Fruit fly (Drosophila melanogaster): ENCODE measurements around the gene CG13931.
A peak's percentile ranks its signal among the peaks of the same experiment; 100 is the strongest.

Gene CG13931

dm6 chr3L:1729380-1730159 is 27.4 kb upstream of the CG13931 start:
- TF ChIP-seq CG6854 (GFP tag; optimal IDR thresholded peaks at IDR 0.05) (peak; percentile 34), spab (GFP tag; optimal IDR thresholded peaks at IDR 0.05) (no peak)

DNA sequence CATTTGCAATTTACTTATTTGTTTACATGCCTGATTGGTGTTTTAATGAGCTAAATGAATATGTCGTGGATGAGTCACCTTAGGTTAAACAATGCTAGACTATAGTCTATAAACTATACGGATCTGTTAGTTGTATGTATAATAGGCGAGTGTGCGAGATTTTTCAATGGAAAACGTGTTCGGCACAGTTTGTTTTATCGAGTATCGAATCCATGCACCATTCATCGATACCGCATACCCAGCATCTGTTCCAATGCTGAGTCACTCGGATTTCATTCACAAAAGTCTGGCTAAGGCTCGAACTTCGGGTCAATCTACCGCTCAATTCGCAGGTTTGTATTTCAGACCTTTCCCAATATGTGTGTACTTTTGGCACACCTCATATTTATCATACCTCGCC is 25.2 kb upstream of the CG13931 start:
- no peak for TF ChIP-seq CG31627 (GFP tag; optimal IDR thresholded peaks at IDR 0.05)
- TF ChIP-seq CG3919 (GFP tag; optimal IDR thresholded peaks at IDR 0.05) = no peak
- no peak for TF ChIP-seq CG6163 (GFP tag; IDR thresholded peaks at IDR 0.05)
- TF ChIP-seq dsx (GFP tag; optimal IDR thresholded peaks at IDR 0.05; ENCODE audit: poor library complexity, severe bottlenecking) = no peak
- no peak for TF ChIP-seq Met (GFP tag; optimal IDR thresholded peaks at IDR 0.05)
- TF ChIP-seq CG11902 (GFP tag; optimal IDR thresholded peaks at IDR 0.05) = no peak
- TF ChIP-seq CG9139 (GFP tag; optimal IDR thresholded peaks at IDR 0.05) = no peak
- TF ChIP-seq Blimp-1 (GFP tag; optimal IDR thresholded peaks at IDR 0.05) = no peak
- TF ChIP-seq lz (GFP tag; optimal IDR thresholded peaks at IDR 0.05) = no peak
- no peak for TF ChIP-seq CG1621 (tag; optimal IDR thresholded peaks at IDR 0.05)
- no peak for TF ChIP-seq dac (GFP tag; optimal IDR thresholded peaks at IDR 0.05)

DNA sequence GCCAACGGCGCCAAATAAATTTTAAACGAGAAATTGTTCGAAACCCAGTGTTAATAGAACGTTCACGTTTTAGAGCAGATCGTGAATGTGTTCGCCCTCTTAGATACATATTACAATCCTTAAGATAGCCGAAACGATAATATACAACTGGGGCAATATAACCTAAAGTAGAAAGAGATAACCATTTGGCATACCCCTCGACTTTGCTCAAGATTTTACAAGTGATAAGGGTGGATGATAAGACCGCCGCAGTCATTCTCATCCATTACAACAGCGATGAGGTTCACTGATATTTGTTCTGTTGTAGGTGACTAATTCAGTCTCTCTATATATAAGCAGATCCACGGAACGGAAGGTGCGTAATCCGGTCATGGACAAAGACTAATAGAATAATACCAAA is 24.5 kb upstream of the CG13931 start:
- TF ChIP-seq eg (GFP tag; IDR thresholded peaks at IDR 0.05) (no peak), Ets96B (tag; optimal IDR thresholded peaks at IDR 0.05) (no peak), CG9139 (GFP tag; optimal IDR thresholded peaks at IDR 0.05) (no peak), svp (GFP tag) (peak; percentile 76), Met (GFP tag; optimal IDR thresholded peaks at IDR 0.05) (no peak), CG8319 (GFP tag; optimal IDR thresholded peaks at IDR 0.05) (no peak), CG11762 (GFP tag; optimal IDR thresholded peaks at IDR 0.05; ENCODE audit: insufficient read depth) (no peak), dsx (GFP tag; optimal IDR thresholded peaks at IDR 0.05; ENCODE audit: poor library complexity, severe bottlenecking) (no peak), vri (GFP tag; optimal IDR thresholded peaks at IDR 0.05) (peak; percentile 24), Smox (GFP tag; optimal IDR thresholded peaks at IDR 0.05) (no peak), OdsH (GFP tag; optimal IDR thresholded peaks at IDR 0.05) (no peak)

dm6 chr3L:1724090-1724489 is 21.9 kb upstream of the CG13931 start, which contains the start of gene CG12035:
Gene CG12035 (plus strand): TSS chr3L:1724390.
- TF ChIP-seq CG8632 (GFP tag; optimal IDR thresholded peaks at IDR 0.05) (no peak), lz (GFP tag; optimal IDR thresholded peaks at IDR 0.05) (no peak), salr (GFP tag; optimal IDR thresholded peaks at IDR 0.05) (no peak), CG3919 (GFP tag; optimal IDR thresholded peaks at IDR 0.05) (no peak), Lpt (GFP tag; optimal IDR thresholded peaks at IDR 0.05) (no peak), CG16779 (tag; optimal IDR thresholded peaks at IDR 0.05) (no peak), Hr39 (GFP tag; optimal IDR thresholded peaks at IDR 0.05) (no peak), Hr4 (GFP tag; optimal IDR thresholded peaks at IDR 0.05) (no peak), achi (GFP tag; optimal IDR thresholded peaks at IDR 0.05) (no peak), CG6792 (GFP tag; optimal IDR thresholded peaks at IDR 0.05) (no peak), Sox15 (GFP tag; optimal IDR thresholded peaks at IDR 0.05) (no peak), CG6163 (GFP tag; IDR thresholded peaks at IDR 0.05) (no peak), CG7368 (GFP tag; optimal IDR thresholded peaks at IDR 0.05) (no peak), spab (GFP tag; optimal IDR thresholded peaks at IDR 0.05) (no peak), esn (GFP tag; optimal IDR thresholded peaks at IDR 0.05) (no peak), CG8119 (GFP tag; IDR thresholded peaks at IDR 0.05) (no peak), CG11762 (GFP tag; optimal IDR thresholded peaks at IDR 0.05; ENCODE audit: insufficient read depth) (no peak), ss (GFP tag; optimal IDR thresholded peaks at IDR 0.05) (no peak)
